Worm (Caenorhabditis elegans): Measurements from ENCODE around the gene tag-120.

Gene tag-120

ce11 chrV:9731852-9732251 lies 22.2 kb upstream of the tag-120 start:
- no peak for TF ChIP-seq rcor-1 (GFP tag; IDR thresholded peaks at IDR 0.05)
- TF ChIP-seq C17E4.6 (GFP tag; IDR thresholded peaks at IDR 0.05), result no peak
- 0 out of 2 replicates have a peak, but pooled peaks have one; percentile 4 for TF ChIP-seq hmg-20 (GFP tag; IDR thresholded peaks at IDR 0.05)
- TF ChIP-seq nhr-179 (tag; optimal IDR thresholded peaks at IDR 0.05), result no peak
- no peak for TF ChIP-seq hrde-1 (tag; optimal IDR thresholded peaks at IDR 0.05; ENCODE audit: borderline replicate concordance)
- TF ChIP-seq ama-1 (optimal IDR thresholded peaks at IDR 0.05), result peak; percentile 52
- TF ChIP-seq ama-1 (GFP tag; optimal IDR thresholded peaks at IDR 0.05), result no peak
- no peak for TF ChIP-seq snpc-1.3 (tag; optimal IDR thresholded peaks at IDR 0.05; ENCODE audit: insufficient read depth)
- no peak for TF ChIP-seq Y95B8A.8 (GFP tag; IDR thresholded peaks at IDR 0.05)
- TF ChIP-seq dox-1 (GFP tag; IDR thresholded peaks at IDR 0.05), result no peak
- TF ChIP-seq ztf-18 (tag; optimal IDR thresholded peaks at IDR 0.05), result no peak
- no peak for TF ChIP-seq dpff-1 (tag; optimal IDR thresholded peaks at IDR 0.05)
- no peak for TF ChIP-seq ZK185.1 (tag; optimal IDR thresholded peaks at IDR 0.05; ENCODE audit: poor library complexity, severe bottlenecking)
- peak; percentile 31; the same call in 1 of the 2 replicates for TF ChIP-seq nfyb-1 (GFP tag; IDR thresholded peaks at IDR 0.05)
- no peak for TF ChIP-seq C06A6.2 (GFP tag; conservative IDR thresholded peaks at IDR 0.05)
- peak; percentile 1 for TF ChIP-seq zim-3 (tag; optimal IDR thresholded peaks at IDR 0.05)
- TF ChIP-seq mes-4 (tag; optimal IDR thresholded peaks at IDR 0.05), result no peak

- TF ChIP-seq chd-7 (tag; optimal IDR thresholded peaks at IDR 0.05), result peak; percentile 96
- TF ChIP-seq mes-4 (tag; optimal IDR thresholded peaks at IDR 0.05), result no peak
- peak; percentile 12 for TF ChIP-seq unc-130 (GFP tag; optimal IDR thresholded peaks at IDR 0.05)
- TF ChIP-seq lin-35 (GFP tag; optimal IDR thresholded peaks at IDR 0.05), result peak in 1 of 3 experiments; percentile 64
- no peak for TF ChIP-seq tbx-9 (tag; optimal IDR thresholded peaks at IDR 0.05; ENCODE audit: borderline replicate concordance)
- peak; percentile 71; the same call in 1 of the 2 replicates for TF ChIP-seq lin-26 (GFP tag; IDR thresholded peaks at IDR 0.05)
- TF ChIP-seq nhr-120 (GFP tag; IDR thresholded peaks at IDR 0.05), result no peak
- TF ChIP-seq T26A5.8 (tag; optimal IDR thresholded peaks at IDR 0.05), result no peak
- TF ChIP-seq attf-5 (GFP tag; optimal IDR thresholded peaks at IDR 0.05), result peak; percentile 98
- TF ChIP-seq ztf-25 (GFP tag; IDR thresholded peaks at IDR 0.05), result 0 out of 2 replicates have a peak, but pooled peaks have one; percentile 46
- peak; percentile 78 for TF ChIP-seq B0035.1 (tag; optimal IDR thresholded peaks at IDR 0.05)
- peak; percentile 70 for TF ChIP-seq C06A6.2 (GFP tag; conservative IDR thresholded peaks at IDR 0.05)
- peak; percentile 56 for TF ChIP-seq ZK185.1 (tag; optimal IDR thresholded peaks at IDR 0.05; ENCODE audit: poor library complexity, severe bottlenecking)
- no peak for TF ChIP-seq aptf-3 (GFP tag; IDR thresholded peaks at IDR 0.05)
- peak; percentile 52 for TF ChIP-seq F22D6.2 (tag; optimal IDR thresholded peaks at IDR 0.05)
- peak; percentile 55 for TF ChIP-seq Y67H2A.10 (GFP tag; conservative IDR thresholded peaks at IDR 0.05)
- 0 out of 2 replicates have a peak, but pooled peaks have one; percentile 33 for TF ChIP-seq Y95B8A.8 (GFP tag; IDR thresholded peaks at IDR 0.05)
- TF ChIP-seq hlh-26 (GFP tag; conservative IDR thresholded peaks at IDR 0.05), result no peak
- no peak for TF ChIP-seq F55B11.4 (tag; optimal IDR thresholded peaks at IDR 0.05; ENCODE audit: borderline replicate concordance, insufficient read depth)
- peak; percentile 66 for TF ChIP-seq gei-17 (GFP tag; optimal IDR thresholded peaks at IDR 0.05)
- TF ChIP-seq F23B12.7 (tag; optimal IDR thresholded peaks at IDR 0.05; ENCODE audit: insufficient read depth), result no peak
- peak; percentile 59 for TF ChIP-seq athp-1 (tag; optimal IDR thresholded peaks at IDR 0.05)
- 0 out of 2 replicates have a peak, but pooled peaks have one; percentile 62 for TF ChIP-seq ztf-6 (GFP tag; IDR thresholded peaks at IDR 0.05)
- peak; percentile 62 for TF ChIP-seq lin-54 (GFP tag; optimal IDR thresholded peaks at IDR 0.05)
- no peak for TF ChIP-seq ceh-40 (GFP tag; IDR thresholded peaks at IDR 0.05)
- peak; percentile 89 for TF ChIP-seq nhr-90 (tag; optimal IDR thresholded peaks at IDR 0.05)
- TF ChIP-seq T07F8.4 (tag; optimal IDR thresholded peaks at IDR 0.05), result peak; percentile 39
- 0 out of 2 replicates have a peak, but pooled peaks have one; percentile 4 for TF ChIP-seq ztf-28 (GFP tag; IDR thresholded peaks at IDR 0.05)
- peak; percentile 62 for TF ChIP-seq attf-3 (GFP tag; conservative IDR thresholded peaks at IDR 0.05)
- no peak for TF ChIP-seq akir-1 (GFP tag; optimal IDR thresholded peaks at IDR 0.05)
- peak; percentile 71; the same call in 1 of the 2 replicates for TF ChIP-seq egl-44 (GFP tag; IDR thresholded peaks at IDR 0.05)
Measured at ce11 chrV:9730743-9731706, 21.4 kb upstream of the tag-120 start.

Data from whole organism, young adult.